Worm (Caenorhabditis elegans) whole organism, L1 larva: Measurements from ENCODE around the gene srx-67.

Experiments used
- ceh-82 ChIP-seq, 3 experiments: fragments of 150-350 bp in 1 of 3; sonication (generic microtip) in 2 of 3; optimal IDR thresholded peaks; 2 replicates each; lab custom pipeline; 2014 to 2017; ENCODE audit warnings: missing biosample characterization in 3 of 3, missing genetic modification characterization in 3 of 3
- elt-3 ChIP-seq, 6 experiments: fragments of 150-350 bp in 1 of 6; sonication (generic microtip); optimal IDR thresholded peaks; 2 replicates each; lab custom pipeline; 2017 to 2018; ENCODE audit warnings: missing biosample characterization in 6 of 6, missing genetic modification characterization in 6 of 6, inconsistent platforms in 1 of 6
- fkh-10 ChIP-seq: sonication (generic microtip); optimal IDR thresholded peaks from 2 replicates; lab custom pipeline; 2017; ENCODE audit warnings: missing biosample characterization, missing genetic modification reagents, missing genetic modification characterization
- fos-1 ChIP-seq: fragments of 150-350 bp; optimal IDR thresholded peaks from 2 replicates; lab custom pipeline; 2014; ENCODE audit warnings: missing biosample characterization, missing genetic modification characterization
- nhr-237 ChIP-seq: fragments of 150-350 bp; optimal IDR thresholded peaks from 2 replicates; lab custom pipeline; 2014; ENCODE audit warnings: missing biosample characterization, missing genetic modification characterization
- nhr-71 ChIP-seq: sonication (generic microtip); optimal IDR thresholded peaks from 2 replicates; lab custom pipeline; 2016; ENCODE audit warnings: mild to moderate bottlenecking, missing genetic modification characterization, moderate library complexity, missing compliant biosample characterization
- snpc-4 ChIP-seq: fragments of 150-350 bp; optimal IDR thresholded peaks from 2 replicates; lab custom pipeline; 2014; ENCODE audit warnings: missing biosample characterization, missing genetic modification characterization
- unc-62 ChIP-seq: fragments of 150-350 bp; optimal IDR thresholded peaks from 2 replicates; lab custom pipeline; 2014; ENCODE audit warnings: missing biosample characterization, missing genetic modification reagents, missing genetic modification characterization
- vab-15 ChIP-seq: sonication (generic microtip); optimal IDR thresholded peaks from 2 replicates; lab custom pipeline; 2017; ENCODE audit warnings: missing genotype, mild to moderate bottlenecking, missing genetic modification characterization, missing compliant biosample characterization
- ztf-4 ChIP-seq: fragments of 150-350 bp; optimal IDR thresholded peaks from 2 replicates; lab custom pipeline; 2014; ENCODE audit warnings: missing biosample characterization, missing genetic modification characterization

DNA sequence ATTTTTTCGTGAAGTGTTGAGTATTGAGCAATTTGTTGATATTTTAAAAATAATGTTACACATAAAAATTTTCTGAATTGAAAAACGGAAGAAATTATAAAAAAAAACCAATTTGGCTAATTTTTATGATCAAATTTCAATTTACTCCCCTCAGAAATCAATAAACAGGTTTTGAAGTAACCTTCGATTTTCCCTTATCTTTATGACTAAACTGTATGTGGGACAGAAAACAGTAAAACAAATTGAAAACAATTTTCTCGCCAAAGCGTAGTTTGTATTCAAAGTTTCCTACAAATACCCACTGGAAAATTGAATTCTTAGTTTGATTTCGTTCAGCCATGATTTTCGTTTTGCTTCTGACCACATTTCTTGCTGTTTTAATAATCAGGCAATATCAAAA lies 22.2 kb downstream of the srx-67 start, which contains the start of gene cyp-35B1:
- TF ChIP-seq snpc-4 (tag; lab: Kevin White, UChicago) (no peak), vab-15 (tag; lab: Kevin White, UChicago) (no peak), ztf-4 (tag; lab: Kevin White, UChicago) (no peak), fkh-10 (GFP tag; lab: Kevin White, UChicago) (no peak), nhr-237 (tag; lab: Kevin White, UChicago) (no peak), nhr-71 (tag; lab: Kevin White, UChicago) (no peak), unc-62 (no peak), ceh-82 (tag; optimal IDR thresholded peaks at IDR 0.05; lab: Kevin White, UChicago) (no peak), fos-1 (no peak), elt-3 (tag; optimal IDR thresholded peaks at IDR 0.05; lab: Kevin White, UChicago) (no peak)
